In the genomic region with DNA sequence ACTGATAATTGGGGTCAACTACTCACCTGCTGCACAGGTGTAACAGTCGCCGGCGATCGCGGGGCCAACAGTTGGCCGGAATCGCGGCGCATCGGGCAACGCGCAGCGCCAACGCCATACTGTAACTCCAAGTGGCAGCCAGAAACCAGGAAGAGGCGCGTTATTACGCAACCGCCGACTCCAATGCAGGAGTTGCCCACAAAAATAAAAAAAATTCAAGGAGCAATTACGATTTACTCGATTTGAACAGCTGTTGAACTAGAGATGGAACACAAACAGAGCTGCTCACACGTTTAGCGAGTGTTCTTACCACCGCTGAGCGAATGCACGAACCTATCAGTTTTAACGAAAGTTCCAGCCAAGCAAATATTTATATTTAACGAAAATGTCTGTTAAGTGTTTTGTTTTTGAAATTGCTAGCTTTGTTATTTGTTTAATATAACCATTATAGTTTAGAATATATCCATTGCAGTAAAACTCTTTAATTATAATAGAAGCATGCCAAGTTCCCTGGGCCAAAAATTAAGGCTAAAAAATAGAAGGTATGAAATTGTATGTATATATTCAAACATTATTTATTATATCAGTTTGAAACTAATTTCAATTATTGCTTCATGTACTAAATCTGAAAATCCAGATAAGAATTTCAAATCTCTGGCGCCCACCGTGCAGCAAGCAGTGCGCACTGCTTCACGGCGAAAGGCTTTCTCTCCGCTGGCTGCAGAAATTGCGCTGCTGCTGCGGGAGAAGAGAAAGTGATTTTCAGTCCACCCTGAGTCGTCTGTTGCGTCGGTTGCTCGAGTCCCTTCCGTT, we compare ENCODE assay signal across 1 fruit fly cellular context.
TF ChIP-seq lines count a peak whose summit lies in the region.

A gene (minus strand): TSS at position 270 of the 813 bp plus-strand sequence.
A gene (plus strand): TSS at position 778 of the 813 bp plus-strand sequence.

TF ChIP-seq in whole organism, embryonic, 481 proteins besides CTCF, POLR2A, EP300 and RAD21 (continued from another document and continues in another):
- peak; percentile 45 for TF ChIP-seq Sox102F (GFP tag; optimal IDR thresholded peaks at IDR 0.05; lab: Kevin White, UChicago)
- TF ChIP-seq inv (GFP tag; IDR thresholded peaks at IDR 0.05; lab: Robert Waterston, UW; ENCODE audit: partially characterized antibody): peak; percentile 35; the same call in 1 of the 2 replicates
- no peak for TF ChIP-seq Jarid2 (GFP tag; optimal IDR thresholded peaks at IDR 0.05; lab: Kevin White, UChicago)
- TF ChIP-seq Mes4 (GFP tag; optimal IDR thresholded peaks at IDR 0.05; lab: Kevin White, UChicago): peak; percentile 2
- peak; percentile 45 for TF ChIP-seq CG12219 (GFP tag; optimal IDR thresholded peaks at IDR 0.05; lab: Kevin White, UChicago)
- peak; percentile 65 for TF ChIP-seq ems (GFP tag; optimal IDR thresholded peaks at IDR 0.05; lab: Kevin White, UChicago)
- no peak for TF ChIP-seq NC2β (GFP tag; optimal IDR thresholded peaks at IDR 0.05; lab: Kevin White, UChicago)
- TF ChIP-seq hb (GFP tag; IDR thresholded peaks at IDR 0.05; lab: Robert Waterston, UW; ENCODE audit: partially characterized antibody): no peak
- TF ChIP-seq knrl (GFP tag; IDR thresholded peaks at IDR 0.05; lab: Robert Waterston, UW; ENCODE audit: partially characterized antibody): peak; percentile 55
- no peak for TF ChIP-seq D19B (GFP tag; optimal IDR thresholded peaks at IDR 0.05; lab: Kevin White, UChicago)
- TF ChIP-seq nerfin-2 (GFP tag; IDR thresholded peaks at IDR 0.05; lab: Robert Waterston, UW; ENCODE audit: partially characterized antibody): no peak
- TF ChIP-seq HLH3B (GFP tag; IDR thresholded peaks at IDR 0.05; lab: Robert Waterston, UW): peak; percentile 36; the same call in 1 of the 2 replicates
- no peak for TF ChIP-seq Meics (GFP tag; optimal IDR thresholded peaks at IDR 0.05; lab: Kevin White, UChicago)
- TF ChIP-seq CG3995 (GFP tag; optimal IDR thresholded peaks at IDR 0.05; lab: Kevin White, UChicago): no peak
- TF ChIP-seq Dref (GFP tag; IDR thresholded peaks at IDR 0.05; lab: Robert Waterston, UW): peak; percentile 60
- TF ChIP-seq dpn (GFP tag; optimal IDR thresholded peaks at IDR 0.05; lab: Kevin White, UChicago): no peak
- peak; percentile 19 for TF ChIP-seq CG17568 (GFP tag; optimal IDR thresholded peaks at IDR 0.05; lab: Kevin White, UChicago)
- no peak for TF ChIP-seq CG14050 (GFP tag; IDR thresholded peaks at IDR 0.05; lab: Robert Waterston, UW)
- no peak for TF ChIP-seq stc (GFP tag; IDR thresholded peaks at IDR 0.05; lab: Robert Waterston, UW)
- peak; percentile 54 for TF ChIP-seq lilli (GFP tag; optimal IDR thresholded peaks at IDR 0.05; lab: Kevin White, UChicago)
- TF ChIP-seq bab2 (GFP tag; optimal IDR thresholded peaks at IDR 0.05; lab: Kevin White, UChicago): no peak
- TF ChIP-seq Eip74EF (GFP tag; optimal IDR thresholded peaks at IDR 0.05; lab: Kevin White, UChicago): no peak
- no peak for TF ChIP-seq sc (optimal IDR thresholded peaks at IDR 0.05; lab: Kevin White, UChicago)
- TF ChIP-seq sc (GFP tag; optimal IDR thresholded peaks at IDR 0.05; lab: Kevin White, UChicago): no peak
- no peak for TF ChIP-seq H15 (GFP tag; IDR thresholded peaks at IDR 0.05; lab: Robert Waterston, UW)
- peak; percentile 65 for TF ChIP-seq row (GFP tag; IDR thresholded peaks at IDR 0.05; lab: Robert Waterston, UW)
- no peak for TF ChIP-seq CG32767 (GFP tag; IDR thresholded peaks at IDR 0.05; lab: Robert Waterston, UW)
- TF ChIP-seq CG2116 (GFP tag; optimal IDR thresholded peaks at IDR 0.05; lab: Kevin White, UChicago): peak; percentile 98
- peak; percentile 53 for TF ChIP-seq CG30403 (GFP tag; optimal IDR thresholded peaks at IDR 0.05; lab: Kevin White, UChicago)
- TF ChIP-seq CG2889 (GFP tag; IDR thresholded peaks at IDR 0.05; lab: Robert Waterston, UW): peak; percentile 49; the same call in 2 of the 3 replicates
- TF ChIP-seq bsh (GFP tag; optimal IDR thresholded peaks at IDR 0.05; lab: Kevin White, UChicago): peak in 1 of 2 experiments; percentile 56
- peak; percentile 89 to 98 for TF ChIP-seq crp (GFP tag; optimal IDR thresholded peaks at IDR 0.05; lab: Kevin White, UChicago)
- TF ChIP-seq CG6854 (GFP tag; optimal IDR thresholded peaks at IDR 0.05; lab: Kevin White, UChicago): no peak
- TF ChIP-seq bigmax (GFP tag; optimal IDR thresholded peaks at IDR 0.05; lab: Kevin White, UChicago): no peak
- TF ChIP-seq caup (GFP tag; optimal IDR thresholded peaks at IDR 0.05; lab: Kevin White, UChicago; ENCODE audit: severe bottlenecking): no peak
- TF ChIP-seq CG11560 (tag; IDR thresholded peaks at IDR 0.05; lab: Robert Waterston, UW): no peak
- TF ChIP-seq CG8765 (GFP tag; IDR thresholded peaks at IDR 0.05; lab: Robert Waterston, UW): no peak
- no peak for TF ChIP-seq wek (GFP tag; optimal IDR thresholded peaks at IDR 0.05; lab: Kevin White, UChicago)
- no peak for TF ChIP-seq chm (GFP tag; IDR thresholded peaks at IDR 0.05; lab: Robert Waterston, UW)
- TF ChIP-seq CG3281 (GFP tag; optimal IDR thresholded peaks at IDR 0.05; lab: Kevin White, UChicago): no peak
- no peak for TF ChIP-seq fu2 (GFP tag; optimal IDR thresholded peaks at IDR 0.05; lab: Kevin White, UChicago)
- TF ChIP-seq pb (GFP tag; optimal IDR thresholded peaks at IDR 0.05; lab: Kevin White, UChicago): no peak
- no peak for TF ChIP-seq run (tag; optimal IDR thresholded peaks at IDR 0.05; lab: Kevin White, UChicago)
- TF ChIP-seq sens (GFP tag; lab: Kevin White, UChicago): peak; percentile 90
- TF ChIP-seq CG15601 (tag; optimal IDR thresholded peaks at IDR 0.05; lab: Kevin White, UChicago): peak; percentile 36
- TF ChIP-seq MTF-1 (GFP tag; optimal IDR thresholded peaks at IDR 0.05; lab: Kevin White, UChicago; ENCODE audit: borderline replicate concordance): no peak
- no peak for TF ChIP-seq Antp (GFP tag; optimal IDR thresholded peaks at IDR 0.05; lab: Kevin White, UChicago)
- TF ChIP-seq CG4404 (GFP tag; IDR thresholded peaks at IDR 0.05; lab: Robert Waterston, UW): no peak
- no peak for TF ChIP-seq mld (GFP tag; IDR thresholded peaks at IDR 0.05; lab: Robert Waterston, UW; ENCODE audit: partially characterized antibody)
- TF ChIP-seq jigr1 (GFP tag; IDR thresholded peaks at IDR 0.05; lab: Robert Waterston, UW): no peak
- no peak; the same call in 1 of the 2 replicates for TF ChIP-seq vvl (GFP tag; IDR thresholded peaks at IDR 0.05; lab: Robert Waterston, UW)
- no peak for TF ChIP-seq GATAe (GFP tag; conservative IDR thresholded peaks at IDR 0.05; lab: Robert Waterston, UW)
- peak; percentile 59 for TF ChIP-seq CoRest (tag; optimal IDR thresholded peaks at IDR 0.05; lab: Kevin White, UChicago)
- peak; percentile 30; the same call in 1 of the 2 replicates for TF ChIP-seq NFAT (GFP tag; IDR thresholded peaks at IDR 0.05; lab: Robert Waterston, UW)
- peak; percentile 30 for TF ChIP-seq phol (tag; optimal IDR thresholded peaks at IDR 0.05; lab: Kevin White, UChicago)
- TF ChIP-seq Trl (optimal IDR thresholded peaks at IDR 0.05; lab: Kevin White, UChicago): no peak
- TF ChIP-seq Trl (GFP tag; optimal IDR thresholded peaks at IDR 0.05; lab: Kevin White, UChicago): no peak
- TF ChIP-seq Dbx (GFP tag; IDR thresholded peaks at IDR 0.05; lab: Robert Waterston, UW): no peak
- TF ChIP-seq CG10321 (GFP tag; IDR thresholded peaks at IDR 0.05; lab: Robert Waterston, UW): no peak
- TF ChIP-seq vfl (GFP tag; optimal IDR thresholded peaks at IDR 0.05; lab: Kevin White, UChicago): peak; percentile 3
- peak; percentile 49 for TF ChIP-seq Sin3A (optimal IDR thresholded peaks at IDR 0.05; lab: Kevin White, UChicago)
- no peak for TF ChIP-seq fd96Cb (tag; optimal IDR thresholded peaks at IDR 0.05; lab: Kevin White, UChicago)
- no peak for TF ChIP-seq Ravus (GFP tag; IDR thresholded peaks at IDR 0.05; lab: Robert Waterston, UW)
- TF ChIP-seq TFAM (GFP tag; optimal IDR thresholded peaks at IDR 0.05; lab: Kevin White, UChicago): no peak
- TF ChIP-seq gcm (GFP tag; optimal IDR thresholded peaks at IDR 0.05; lab: Kevin White, UChicago): no peak
- TF ChIP-seq usp (GFP tag; optimal IDR thresholded peaks at IDR 0.05; lab: Kevin White, UChicago): no peak
- TF ChIP-seq en (GFP tag; optimal IDR thresholded peaks at IDR 0.05; lab: Kevin White, UChicago): no peak
- TF ChIP-seq CG17912 (GFP tag; optimal IDR thresholded peaks at IDR 0.05; lab: Kevin White, UChicago): no peak
- no peak for TF ChIP-seq Dfd (GFP tag; optimal IDR thresholded peaks at IDR 0.05; lab: Kevin White, UChicago)
- TF ChIP-seq esg (GFP tag; conservative IDR thresholded peaks at IDR 0.05; lab: Robert Waterston, UW): peak; percentile 36
- no peak for TF ChIP-seq CG6654 (GFP tag; optimal IDR thresholded peaks at IDR 0.05; lab: Kevin White, UChicago)
- TF ChIP-seq ftz-f1 (GFP tag; optimal IDR thresholded peaks at IDR 0.05; lab: Kevin White, UChicago): peak; percentile 18
- TF ChIP-seq her (GFP tag; optimal IDR thresholded peaks at IDR 0.05; lab: Kevin White, UChicago): no peak
- TF ChIP-seq ERR (GFP tag; optimal IDR thresholded peaks at IDR 0.05; lab: Kevin White, UChicago): no peak
- peak; percentile 7 for TF ChIP-seq CG9817 (tag; optimal IDR thresholded peaks at IDR 0.05; lab: Kevin White, UChicago)
- no peak for TF ChIP-seq al (GFP tag; IDR thresholded peaks at IDR 0.05; lab: Robert Waterston, UW)
- TF ChIP-seq fd102C (GFP tag; optimal IDR thresholded peaks at IDR 0.05; lab: Kevin White, UChicago): no peak
- no peak for TF ChIP-seq kay (GFP tag; optimal IDR thresholded peaks at IDR 0.05; lab: Kevin White, UChicago)
- TF ChIP-seq CG34422 (GFP tag; IDR thresholded peaks at IDR 0.05; lab: Robert Waterston, UW): peak; percentile 51; the same call in 1 of the 3 replicates
- TF ChIP-seq Elba2 (GFP tag; optimal IDR thresholded peaks at IDR 0.05; lab: Kevin White, UChicago): no peak
- TF ChIP-seq gro (GFP tag; optimal IDR thresholded peaks at IDR 0.05; lab: Kevin White, UChicago): no peak
- TF ChIP-seq CG33557 (GFP tag; optimal IDR thresholded peaks at IDR 0.05; lab: Kevin White, UChicago): no peak
- TF ChIP-seq CG11398 (GFP tag; optimal IDR thresholded peaks at IDR 0.05; lab: Kevin White, UChicago): no peak
- TF ChIP-seq CG12071 (GFP tag; optimal IDR thresholded peaks at IDR 0.05; lab: Kevin White, UChicago): peak; percentile 15
- TF ChIP-seq CG13894 (tag; optimal IDR thresholded peaks at IDR 0.05; lab: Kevin White, UChicago): no peak
- no peak for TF ChIP-seq Hr39 (optimal IDR thresholded peaks at IDR 0.05; lab: Kevin White, UChicago)
- peak; percentile 31 for TF ChIP-seq pho (GFP tag; optimal IDR thresholded peaks at IDR 0.05; lab: Kevin White, UChicago)
- TF ChIP-seq chn (GFP tag; optimal IDR thresholded peaks at IDR 0.05; lab: Kevin White, UChicago): no peak
- no peak for TF ChIP-seq btn (GFP tag; optimal IDR thresholded peaks at IDR 0.05; lab: Kevin White, UChicago)
- TF ChIP-seq MESR4 (GFP tag; optimal IDR thresholded peaks at IDR 0.05; lab: Kevin White, UChicago): peak; percentile 32
- no peak for TF ChIP-seq Neu2 (GFP tag; optimal IDR thresholded peaks at IDR 0.05; lab: Kevin White, UChicago; ENCODE audit: borderline replicate concordance)
- TF ChIP-seq Fer3 (tag; optimal IDR thresholded peaks at IDR 0.05; lab: Kevin White, UChicago): no peak
- no peak for TF ChIP-seq CG10543 (GFP tag; optimal IDR thresholded peaks at IDR 0.05; lab: Kevin White, UChicago)
- no peak for TF ChIP-seq gcm2 (GFP tag; optimal IDR thresholded peaks at IDR 0.05; lab: Kevin White, UChicago)
- TF ChIP-seq vnd (GFP tag; IDR thresholded peaks at IDR 0.05; lab: Robert Waterston, UW; ENCODE audit: partially characterized antibody): 0 out of 3 replicates have a peak, but pooled peaks have one; percentile 26
- no peak for TF ChIP-seq PHDP (tag; optimal IDR thresholded peaks at IDR 0.05; lab: Kevin White, UChicago)
- TF ChIP-seq lola (GFP tag; optimal IDR thresholded peaks at IDR 0.05; lab: Kevin White, UChicago): peak in 1 of 3 experiments; percentile 25
- peak; percentile 99 for TF ChIP-seq MBD-R2 (GFP tag; IDR thresholded peaks at IDR 0.05; lab: Robert Waterston, UW)
- TF ChIP-seq cg (GFP tag; optimal IDR thresholded peaks at IDR 0.05; lab: Kevin White, UChicago): no peak
- no peak for TF ChIP-seq sim (GFP tag; IDR thresholded peaks at IDR 0.05; lab: Robert Waterston, UW)
- TF ChIP-seq CG3838 (GFP tag; optimal IDR thresholded peaks at IDR 0.05; lab: Kevin White, UChicago): no peak
- TF ChIP-seq CG4707 (GFP tag; optimal IDR thresholded peaks at IDR 0.05; lab: Kevin White, UChicago): peak; percentile 96
- peak; percentile 71 for TF ChIP-seq slbo (GFP tag; IDR thresholded peaks at IDR 0.05; lab: Robert Waterston, UW)
- TF ChIP-seq klu (GFP tag; IDR thresholded peaks at IDR 0.05; lab: Robert Waterston, UW): no peak
- no peak for TF ChIP-seq Mad (GFP tag; optimal IDR thresholded peaks at IDR 0.05; lab: Kevin White, UChicago)
- TF ChIP-seq Atf6 (GFP tag; IDR thresholded peaks at IDR 0.05; lab: Robert Waterston, UW): peak; percentile 58; the same call in 1 of the 2 replicates
- TF ChIP-seq CG17186 (GFP tag; optimal IDR thresholded peaks at IDR 0.05; lab: Kevin White, UChicago): no peak
- TF ChIP-seq CG7357 (GFP tag; IDR thresholded peaks at IDR 0.05; lab: Robert Waterston, UW): no peak
- no peak for TF ChIP-seq Sry-β (GFP tag; optimal IDR thresholded peaks at IDR 0.05; lab: Kevin White, UChicago)
- TF ChIP-seq Blimp-1 (GFP tag; optimal IDR thresholded peaks at IDR 0.05; lab: Kevin White, UChicago): peak; percentile 67
- no peak for TF ChIP-seq cwo (GFP tag; optimal IDR thresholded peaks at IDR 0.05; lab: Kevin White, UChicago)
- no peak for TF ChIP-seq aop (GFP tag; IDR thresholded peaks at IDR 0.05; lab: Robert Waterston, UW)
- no peak for TF ChIP-seq zfh2 (GFP tag; optimal IDR thresholded peaks at IDR 0.05; lab: Kevin White, UChicago)
- TF ChIP-seq bcd (GFP tag; optimal IDR thresholded peaks at IDR 0.05; lab: Kevin White, UChicago): peak; percentile 57
- TF ChIP-seq Dip3 (GFP tag; optimal IDR thresholded peaks at IDR 0.05; lab: Kevin White, UChicago): peak; percentile 32
- TF ChIP-seq pnt (GFP tag; optimal IDR thresholded peaks at IDR 0.05; lab: Kevin White, UChicago): no peak
- TF ChIP-seq ase (GFP tag; IDR thresholded peaks at IDR 0.05; lab: Robert Waterston, UW): 0 out of 3 replicates have a peak, but pooled peaks have one; percentile 14
- TF ChIP-seq CG4424 (GFP tag; optimal IDR thresholded peaks at IDR 0.05; lab: Kevin White, UChicago): no peak
- no peak for TF ChIP-seq CG6254 (GFP tag; optimal IDR thresholded peaks at IDR 0.05; lab: Kevin White, UChicago)
- TF ChIP-seq CG7963 (GFP tag; IDR thresholded peaks at IDR 0.05; lab: Robert Waterston, UW; ENCODE audit: partially characterized antibody): no peak
- TF ChIP-seq yki (optimal IDR thresholded peaks at IDR 0.05; lab: Kevin White, UChicago): no peak
- peak; percentile 23; the same call in 1 of the 2 replicates for TF ChIP-seq CG2129 (GFP tag; IDR thresholded peaks at IDR 0.05; lab: Robert Waterston, UW; ENCODE audit: partially characterized antibody)
